Worm (Caenorhabditis elegans) whole organism, L4 larva: Measurements from ENCODE around the gene cld-1.

Source experiments
- F37D6.2 ChIP-seq: sonication (generic microtip); optimal IDR thresholded peaks from 2 replicates; lab custom pipeline; 2016; ENCODE audit warnings: mild to moderate bottlenecking, missing genetic modification characterization, missing compliant biosample characterization
- F49E8.2 ChIP-seq: sonication (generic microtip); optimal IDR thresholded peaks from 2 replicates; lab custom pipeline; 2016; ENCODE audit warnings: missing compliant biosample characterization, mild to moderate bottlenecking, missing genetic modification characterization, borderline replicate concordance
- R02D3.7 ChIP-seq: fragments of 150-350 bp; sonication (generic microtip); optimal IDR thresholded peaks from 3 replicates; lab custom pipeline; 2014; ENCODE audit warnings: missing biosample characterization, missing genetic modification characterization
- T20F7.1 ChIP-seq: fragments of 200-800 bp; sonication (Bioruptor generic); optimal IDR thresholded peaks from 2 replicates; lab custom pipeline; 2018; ENCODE audit warnings: mild to moderate bottlenecking, missing genetic modification characterization, missing compliant biosample characterization
- T26A8.4 ChIP-seq: fragments of 200-800 bp; sonication (Bioruptor generic); IDR thresholded peaks from 2 replicates; pipeline ENCODE4 v1.3.6; 2022; ENCODE audit warnings: missing genetic modification characterization, missing compliant biosample characterization
- Y75B8A.6 ChIP-seq: fragments of 200-800 bp; sonication (Bioruptor generic); IDR thresholded peaks from 2 replicates; pipeline ENCODE4 v1.3.6; 2022; ENCODE audit warnings: missing genetic modification reagents, missing genetic modification characterization, missing compliant biosample characterization
- ZK337.2 ChIP-seq: fragments of 200-800 bp; sonication (Bioruptor generic); IDR thresholded peaks from 2 replicates; pipeline ENCODE4 v1.3.6; 2022; ENCODE audit warnings: missing genetic modification reagents, missing genetic modification characterization, missing compliant biosample characterization
- ceh-32 ChIP-seq: sonication (generic microtip); optimal IDR thresholded peaks from 2 replicates; lab custom pipeline; 2016; ENCODE audit warnings: mild to moderate bottlenecking, missing genetic modification characterization, missing compliant biosample characterization; ENCODE audit not compliant: poor library complexity
- ceh-82 ChIP-seq: sonication (generic microtip); optimal IDR thresholded peaks from 2 replicates; lab custom pipeline; 2017; ENCODE audit warnings: missing biosample characterization, missing genetic modification characterization
- ces-1 ChIP-seq: fragments of 150-350 bp; sonication (generic microtip); optimal IDR thresholded peaks from 4 replicates; lab custom pipeline; 2014; ENCODE audit warnings: missing biosample characterization, missing genetic modification reagents, missing genetic modification characterization
- daf-12 ChIP-seq: fragments of 150-350 bp; optimal IDR thresholded peaks from 2 replicates; lab custom pipeline; 2014; ENCODE audit warnings: missing biosample characterization, missing genetic modification reagents, missing genetic modification characterization
- daf-16 ChIP-seq, 3 experiments: sonication (generic microtip); optimal IDR thresholded peaks; 2 replicates each; lab custom pipeline; 2016 to 2017; ENCODE audit warnings: missing genetic modification characterization in 3 of 3, missing genetic modification reagents in 3 of 3, mild to moderate bottlenecking in 2 of 3, missing compliant biosample characterization in 2 of 3, missing biosample characterization in 1 of 3, moderate library complexity in 1 of 3
- dmd-6 ChIP-seq: fragments of 200-800 bp; sonication (Bioruptor generic); IDR thresholded peaks from 2 replicates; pipeline ENCODE4 v1.3.6; 2022; ENCODE audit warnings: missing genetic modification reagents, missing genetic modification characterization, missing compliant biosample characterization
- dmd-8 ChIP-seq: fragments of 200-800 bp; sonication (Bioruptor generic); IDR thresholded peaks from 2 replicates; pipeline ENCODE4 v1.3.6; 2022; ENCODE audit warnings: missing genetic modification characterization, missing compliant biosample characterization
- dve-1 ChIP-seq: sonication (generic microtip); optimal IDR thresholded peaks from 2 replicates; lab custom pipeline; 2017; ENCODE audit warnings: antibody characterized with exemption, mild to moderate bottlenecking, missing genetic modification characterization, missing compliant biosample characterization; ENCODE audit not compliant: insufficient read depth
- fkh-10 ChIP-seq: fragments of 150-350 bp; optimal IDR thresholded peaks from 2 replicates; lab custom pipeline; 2014; ENCODE audit warnings: missing biosample characterization, missing genetic modification reagents, missing genetic modification characterization
- fos-1 ChIP-seq: fragments of 150-350 bp; optimal IDR thresholded peaks from 2 replicates; lab custom pipeline; 2014; ENCODE audit warnings: missing biosample characterization, missing genetic modification characterization
- hlh-11 ChIP-seq: fragments of 200-800 bp; sonication (Bioruptor generic); optimal IDR thresholded peaks from 2 replicates; lab custom pipeline; 2018; ENCODE audit warnings: mild to moderate bottlenecking, missing genetic modification characterization, missing compliant biosample characterization
- lin-15B ChIP-seq: fragments of 150-350 bp; sonication (generic microtip); optimal IDR thresholded peaks from 3 replicates; lab custom pipeline; 2014; ENCODE audit warnings: missing biosample characterization, missing genetic modification characterization
- madf-9 ChIP-seq: fragments of 200-800 bp; sonication (Bioruptor generic); conservative IDR thresholded peaks from 2 replicates; pipeline ENCODE4 v1.3.6; 2022; ENCODE audit warnings: missing genetic modification reagents, missing genetic modification characterization, missing compliant biosample characterization
- mep-1 ChIP-seq: fragments of 150-350 bp; sonication (generic microtip); optimal IDR thresholded peaks from 3 replicates; lab custom pipeline; 2014; ENCODE audit warnings: missing biosample characterization, missing genetic modification characterization
- mes-2 ChIP-seq: sonication (generic microtip); optimal IDR thresholded peaks from 2 replicates; lab custom pipeline; 2016; ENCODE audit warnings: missing genotype, mild to moderate bottlenecking, missing genetic modification characterization, missing compliant biosample characterization; ENCODE audit not compliant: poor library complexity, severe bottlenecking
- nhr-10 ChIP-seq: fragments of 150-350 bp; optimal IDR thresholded peaks from 2 replicates; lab custom pipeline; 2014; ENCODE audit warnings: missing biosample characterization, missing genetic modification characterization
- nhr-102 ChIP-seq: sonication (generic microtip); optimal IDR thresholded peaks from 2 replicates; lab custom pipeline; 2016; ENCODE audit warnings: mild to moderate bottlenecking, missing genetic modification characterization, moderate library complexity, missing compliant biosample characterization
- nhr-25 ChIP-seq: sonication (generic microtip); optimal IDR thresholded peaks from 2 replicates; lab custom pipeline; 2017; ENCODE audit warnings: missing genetic modification characterization, mild to moderate bottlenecking, missing compliant biosample characterization, antibody characterized with exemption, moderate library complexity, borderline replicate concordance; ENCODE audit not compliant: insufficient read depth
- nhr-28 ChIP-seq: fragments of 150-350 bp; optimal IDR thresholded peaks from 2 replicates; lab custom pipeline; 2014; ENCODE audit warnings: missing biosample characterization, missing genetic modification characterization
- nhr-76 ChIP-seq: fragments of 150-350 bp; optimal IDR thresholded peaks from 2 replicates; lab custom pipeline; 2014; ENCODE audit warnings: missing biosample characterization, missing genetic modification characterization
- nhr-77 ChIP-seq: fragments of 150-350 bp; optimal IDR thresholded peaks from 2 replicates; lab custom pipeline; 2014; ENCODE audit warnings: missing biosample characterization, missing genetic modification characterization
- pha-4 ChIP-seq, 2 experiments: fragments of 150-350 bp in 1 of 2; fragments of 200-800 bp in 1 of 2; sonication (Bioruptor generic) in 1 of 2; IDR thresholded peaks in 1 of 2; optimal IDR thresholded peaks in 1 of 2; 2 replicates each; pipeline versions ENCODE4 v1.3.6 to Lab custom; 2014 to 2022; ENCODE audit warnings: missing genetic modification characterization in 2 of 2, missing genetic modification reagents in 2 of 2, missing biosample characterization in 1 of 2, missing compliant biosample characterization in 1 of 2
- php-3 ChIP-seq: fragments of 200-800 bp; sonication (Bioruptor generic); IDR thresholded peaks from 2 replicates; pipeline ENCODE4 v1.3.6; 2022; ENCODE audit warnings: missing genetic modification reagents, missing genetic modification characterization, missing compliant biosample characterization
- pqm-1 ChIP-seq: sonication (generic microtip); optimal IDR thresholded peaks from 2 replicates; lab custom pipeline; 2017; ENCODE audit warnings: missing biosample characterization, missing genetic modification characterization
- snpc-1.2 ChIP-seq: fragments of 200-800 bp; sonication (Bioruptor generic); IDR thresholded peaks from 2 replicates; pipeline ENCODE4 v1.3.6; 2022; ENCODE audit warnings: missing genetic modification reagents, missing genetic modification characterization, missing compliant biosample characterization
- snpc-4 ChIP-seq: fragments of 150-350 bp; optimal IDR thresholded peaks from 2 replicates; lab custom pipeline; 2014; ENCODE audit warnings: missing biosample characterization, missing genetic modification characterization
- spr-1 ChIP-seq: sonication (generic microtip); optimal IDR thresholded peaks from 2 replicates; lab custom pipeline; 2016; ENCODE audit warnings: mild to moderate bottlenecking, missing genetic modification characterization, missing compliant biosample characterization
- spr-3 ChIP-seq: fragments of 200-800 bp; sonication (Bioruptor generic); optimal IDR thresholded peaks from 2 replicates; lab custom pipeline; 2018; ENCODE audit warnings: mild to moderate bottlenecking, missing genetic modification characterization, missing compliant biosample characterization
- unc-39 ChIP-seq: sonication (generic microtip); optimal IDR thresholded peaks from 2 replicates; lab custom pipeline; 2017; ENCODE audit warnings: missing biosample characterization, missing genetic modification characterization
- zfp-2 ChIP-seq: sonication (generic microtip); optimal IDR thresholded peaks from 2 replicates; lab custom pipeline; 2016; ENCODE audit warnings: mild to moderate bottlenecking, missing genetic modification characterization, missing compliant biosample characterization
- zfp-3 ChIP-seq: fragments of 200-800 bp; sonication (Bioruptor generic); conservative IDR thresholded peaks from 2 replicates; pipeline ENCODE4 v1.3.6; 2022; ENCODE audit warnings: missing genetic modification reagents, missing genetic modification characterization, missing compliant biosample characterization
- zip-2 ChIP-seq: fragments of 150-350 bp; optimal IDR thresholded peaks from 2 replicates; lab custom pipeline; 2014; ENCODE audit warnings: missing biosample characterization, missing genetic modification characterization
- ztf-11 ChIP-seq: fragments of 150-350 bp; optimal IDR thresholded peaks from 2 replicates; lab custom pipeline; 2014; ENCODE audit warnings: missing biosample characterization, missing genetic modification characterization
- ztf-7 ChIP-seq: fragments of 150-350 bp; optimal IDR thresholded peaks from 2 replicates; lab custom pipeline; 2014; ENCODE audit warnings: missing biosample characterization, missing genetic modification characterization

Gene cld-1

ce11 chrIV:12894996-12895395 lies 41.1 kb downstream of the cld-1 start, which contains the start of gene K08D8.11:
Gene K08D8.11, plus strand, starts transcription at chrIV:12895296.
- TF ChIP-seq R02D3.7 (tag; lab: Kevin White, UChicago) (no peak), zfp-3 (no peak), ceh-32 (tag; lab: Kevin White, UChicago) (no peak), dmd-8 (GFP tag; lab: Robert Waterston, UW) (no peak), daf-12 (tag; lab: Kevin White, UChicago) (no peak), nhr-77 (tag; lab: Kevin White, UChicago) (no peak), ceh-82 (tag; lab: Kevin White, UChicago) (no peak), nhr-25 (tag; lab: Kevin White, UChicago) (no peak), pha-4 (GFP tag; IDR thresholded peaks at IDR 0.05; lab: Robert Waterston, UW) (no peak), pha-4 (tag; optimal IDR thresholded peaks at IDR 0.05; lab: Kevin White, UChicago) (no peak)

ce11 chrIV:12893166-12893565 lies 42.9 kb downstream of the cld-1 start, which contains the start of gene K08D8.12:
Gene K08D8.12, plus strand, starts transcription at chrIV:12893466.
- TF ChIP-seq daf-16 (GFP tag; optimal IDR thresholded peaks at IDR 0.05; lab: Kevin White, UChicago) (no peak), daf-16 (tag; optimal IDR thresholded peaks at IDR 0.05; lab: Kevin White, UChicago) (peak; percentile 32), dmd-6 (peak; percentile 20; the same call in 1 of the 2 replicates), lin-15B (tag; lab: Kevin White, UChicago) (no peak)

- TF ChIP-seq nhr-76 (tag; lab: Kevin White, UChicago): no peak
- TF ChIP-seq Y75B8A.6 (GFP tag; lab: Robert Waterston, UW): no peak
These were observed 43.9 kb downstream of the cld-1 start, which contains the start of gene K08D8.1 for ce11 chrIV:12892194-12892593. Gene K08D8.1, plus strand, starts transcription at chrIV:12892494.

- no peak for TF ChIP-seq zip-2 (tag; lab: Kevin White, UChicago)
- TF ChIP-seq php-3 (GFP tag; lab: Robert Waterston, UW): 0 out of 2 replicates have a peak, but pooled peaks have one; percentile 47
- no peak for TF ChIP-seq ceh-32 (tag; lab: Kevin White, UChicago)
- TF ChIP-seq ces-1 (GFP tag; lab: Kevin White, UChicago): no peak
- TF ChIP-seq nhr-28 (tag; lab: Kevin White, UChicago): peak; percentile 64
- TF ChIP-seq spr-3: no peak
- no peak for TF ChIP-seq F49E8.2
- no peak for TF ChIP-seq nhr-25 (tag; lab: Kevin White, UChicago)
- no peak for TF ChIP-seq fos-1
- TF ChIP-seq hlh-11 (tag; lab: Kevin White, UChicago): peak; percentile 4
- no peak for TF ChIP-seq daf-16 (GFP tag; optimal IDR thresholded peaks at IDR 0.05; lab: Kevin White, UChicago)
- peak; percentile 47 for TF ChIP-seq daf-16 (tag; optimal IDR thresholded peaks at IDR 0.05; lab: Kevin White, UChicago)
- no peak for TF ChIP-seq ztf-11
- no peak for TF ChIP-seq nhr-10 (tag; lab: Kevin White, UChicago)
- peak; percentile 82 for TF ChIP-seq dmd-6
- no peak for TF ChIP-seq F37D6.2
- TF ChIP-seq zfp-2 (tag; lab: Kevin White, UChicago): no peak
- no peak for TF ChIP-seq mes-2 (tag; lab: Kevin White, UChicago)
- no peak for TF ChIP-seq ceh-82 (tag; lab: Kevin White, UChicago)
- no peak for TF ChIP-seq spr-1 (tag; lab: Kevin White, UChicago)
- TF ChIP-seq snpc-4 (tag; lab: Kevin White, UChicago): no peak
- TF ChIP-seq pqm-1 (tag; lab: Kevin White, UChicago): peak; percentile 62
- peak; percentile 66 for TF ChIP-seq dve-1
These were observed 45.0 kb downstream of the cld-1 start for ce11 chrIV:12891080-12891479.

ce11 chrIV:12890445-12890844 lies 45.6 kb downstream of the cld-1 start, which contains the start of gene K08D8.6:
Gene K08D8.6, minus strand, starts transcription at chrIV:12890508.
- TF ChIP-seq dve-1 (peak; percentile 40), nhr-102 (tag; lab: Kevin White, UChicago) (peak; percentile 14), unc-39 (tag; lab: Kevin White, UChicago) (no peak), snpc-1.2 (no peak), php-3 (GFP tag; lab: Robert Waterston, UW) (peak; percentile 88), nhr-28 (tag; lab: Kevin White, UChicago) (peak; percentile 67), madf-9 (no peak), fkh-10 (GFP tag; lab: Kevin White, UChicago) (no peak), ztf-7 (no peak), pha-4 (GFP tag; IDR thresholded peaks at IDR 0.05; lab: Robert Waterston, UW) (no peak), pha-4 (tag; optimal IDR thresholded peaks at IDR 0.05; lab: Kevin White, UChicago) (no peak), mep-1 (tag; lab: Kevin White, UChicago) (no peak), ztf-11 (no peak), T20F7.1 (no peak), ZK337.2 (GFP tag; lab: Robert Waterston, UW) (no peak), zip-2 (tag; lab: Kevin White, UChicago) (no peak), lin-15B (tag; lab: Kevin White, UChicago) (no peak), T26A8.4 (GFP tag; lab: Robert Waterston, UW) (no peak)
